Fruit fly (Drosophila melanogaster) whole organism, embryonic: ENCODE measurements around the gene CG11309.

Source experiments
- ATbp ChIP-seq: fragments of 200-800 bp; sonication (Bioruptor generic); optimal IDR thresholded peaks from 2 replicates; lab custom pipeline; 2017; ENCODE audit warnings: missing biosample characterization, mild to moderate bottlenecking, missing genetic modification characterization, missing genetic modification reagents
- B-H2 ChIP-seq: fragments of 200-800 bp; sonication (Bioruptor generic); optimal IDR thresholded peaks from 2 replicates; lab custom pipeline; 2018; ENCODE audit warnings: missing biosample characterization, mild to moderate bottlenecking, missing genetic modification characterization
- CG10543 ChIP-seq: fragments of 200-800 bp; sonication (Bioruptor generic); optimal IDR thresholded peaks from 3 replicates; lab custom pipeline; 2017; ENCODE audit warnings: missing biosample characterization, mild to moderate bottlenecking, missing genetic modification characterization, moderate library complexity
- CG12071 ChIP-seq: fragments of 200-800 bp; sonication (Bioruptor generic); optimal IDR thresholded peaks from 3 replicates; lab custom pipeline; 2018; ENCODE audit warnings: missing biosample characterization, mild to moderate bottlenecking, missing genetic modification characterization
- CG12155 ChIP-seq: fragments of 200-800 bp; sonication (Bioruptor generic); optimal IDR thresholded peaks from 3 replicates; lab custom pipeline; 2016; ENCODE audit warnings: missing biosample characterization, missing genetic modification characterization
- CG12299 ChIP-seq: fragments of 200-800 bp; sonication (Bioruptor generic); optimal IDR thresholded peaks from 2 replicates; lab custom pipeline; 2018; ENCODE audit warnings: missing biosample characterization, mild to moderate bottlenecking, missing genetic modification characterization
- CG12659 ChIP-seq: fragments of 200-800 bp; sonication (Bioruptor generic); optimal IDR thresholded peaks from 3 replicates; lab custom pipeline; 2017; ENCODE audit warnings: mild to moderate bottlenecking, missing biosample characterization, missing genetic modification reagents, missing genetic modification characterization
- CG13287 ChIP-seq: fragments of 200-800 bp; sonication (Bioruptor generic); IDR thresholded peaks from 2 replicates; pipeline ENCODE4 v1.3.6; 2022; ENCODE audit warnings: missing biosample characterization, missing genetic modification characterization; ENCODE audit not compliant: partially characterized antibody
- CG13296 ChIP-seq: fragments of 200-800 bp; sonication (Bioruptor generic); optimal IDR thresholded peaks from 3 replicates; lab custom pipeline; 2018; ENCODE audit warnings: missing biosample characterization, mild to moderate bottlenecking, missing genetic modification characterization
- CG13894 ChIP-seq: fragments of 200-800 bp; sonication (Bioruptor generic); optimal IDR thresholded peaks from 3 replicates; lab custom pipeline; 2018; ENCODE audit warnings: missing biosample characterization, mild to moderate bottlenecking, missing genetic modification characterization, moderate library complexity
- CG14014 ChIP-seq: fragments of 200-800 bp; sonication (Bioruptor generic); IDR thresholded peaks from 2 replicates; pipeline ENCODE4 v1.3.6; 2022; ENCODE audit warnings: missing biosample characterization, missing genetic modification characterization
- CG15073 ChIP-seq: fragments of 200-800 bp; sonication (Bioruptor generic); optimal IDR thresholded peaks from 2 replicates; lab custom pipeline; 2016; ENCODE audit warnings: missing biosample characterization, missing genetic modification characterization
- CG15696 ChIP-seq: fragments of 200-800 bp; sonication (Bioruptor generic); optimal IDR thresholded peaks from 2 replicates; lab custom pipeline; 2019; ENCODE audit warnings: missing biosample characterization, mild to moderate bottlenecking, missing genetic modification characterization, moderate library complexity
- CG1603 ChIP-seq: fragments of 200-800 bp; sonication (Bioruptor generic); optimal IDR thresholded peaks from 2 replicates; lab custom pipeline; 2019; ENCODE audit warnings: missing biosample characterization, mild to moderate bottlenecking, missing genetic modification characterization, moderate library complexity
- CG16863 ChIP-seq: fragments of 200-800 bp; sonication (Bioruptor generic); optimal IDR thresholded peaks from 3 replicates; lab custom pipeline; 2016; ENCODE audit warnings: missing biosample characterization, missing genetic modification characterization
- CG17829 ChIP-seq: fragments of 200-800 bp; optimal IDR thresholded peaks from 2 replicates; lab custom pipeline; 2019; ENCODE audit warnings: missing biosample characterization, mild to moderate bottlenecking, missing genetic modification characterization, moderate library complexity
- CG18599 ChIP-seq: fragments of 200-800 bp; sonication (Bioruptor generic); optimal IDR thresholded peaks from 3 replicates; lab custom pipeline; 2017; ENCODE audit warnings: missing biosample characterization, missing genetic modification characterization, mild to moderate bottlenecking, moderate library complexity, missing genetic modification reagents
- CG34422 ChIP-seq: fragments of 200-800 bp; sonication (Bioruptor generic); IDR thresholded peaks from 3 replicates; pipeline ENCODE4 v1.3.6; 2022; ENCODE audit warnings: missing biosample characterization, missing genetic modification characterization
- CG5180 ChIP-seq: fragments of 200-800 bp; sonication (Bioruptor generic); optimal IDR thresholded peaks from 3 replicates; lab custom pipeline; 2017; ENCODE audit warnings: missing biosample characterization, missing genetic modification characterization, mild to moderate bottlenecking, moderate library complexity, missing genetic modification reagents
- CG6765 ChIP-seq: fragments of 200-800 bp; sonication (Bioruptor generic); optimal IDR thresholded peaks from 3 replicates; lab custom pipeline; 2017; ENCODE audit warnings: missing biosample characterization, mild to moderate bottlenecking, missing genetic modification characterization
- CG8290 ChIP-seq, 3 experiments: fragments of 200-800 bp; sonication (Bioruptor generic); optimal IDR thresholded peaks; 2 replicates each; lab custom pipeline; 2016 to 2019; ENCODE audit warnings: missing biosample characterization in 3 of 3, missing genetic modification characterization in 3 of 3, mild to moderate bottlenecking in 2 of 3, moderate library complexity in 1 of 3
- CG9727 ChIP-seq: fragments of 200-800 bp; sonication (Bioruptor generic); optimal IDR thresholded peaks from 3 replicates; lab custom pipeline; 2017; ENCODE audit warnings: missing biosample characterization, mild to moderate bottlenecking, missing genetic modification characterization
- CoRest ChIP-seq: fragments of 200-800 bp; sonication (Bioruptor generic); optimal IDR thresholded peaks from 3 replicates; lab custom pipeline; 2018; ENCODE audit warnings: missing biosample characterization, mild to moderate bottlenecking, missing genetic modification characterization, moderate library complexity
- Dad ChIP-seq: fragments of 200-800 bp; sonication (Bioruptor generic); optimal IDR thresholded peaks from 3 replicates; lab custom pipeline; 2016; ENCODE audit warnings: missing biosample characterization, missing genetic modification characterization
- Dbx ChIP-seq: fragments of 200-800 bp; sonication (Bioruptor generic); IDR thresholded peaks from 3 replicates; pipeline ENCODE4 v1.3.6; 2022; ENCODE audit warnings: missing biosample characterization, missing genetic modification characterization
- Med ChIP-seq: fragments of 200-800 bp; sonication (Bioruptor generic); peaks from one replicate; lab custom pipeline; 2016; ENCODE audit warnings: missing biosample characterization, missing genetic modification characterization, mild to moderate bottlenecking, inconsistent platforms, moderate library complexity
- PHDP ChIP-seq: fragments of 200-800 bp; sonication (Bioruptor generic); optimal IDR thresholded peaks from 3 replicates; lab custom pipeline; 2018; ENCODE audit warnings: missing biosample characterization, mild to moderate bottlenecking, missing genetic modification characterization, moderate library complexity
- Scr ChIP-seq: fragments of 200-800 bp; sonication (Bioruptor generic); IDR thresholded peaks from 2 replicates; pipeline ENCODE4 v1.3.6; 2022; ENCODE audit warnings: missing biosample characterization, missing genetic modification characterization; ENCODE audit not compliant: partially characterized antibody
- Side ChIP-seq: fragments of 200-800 bp; sonication (Bioruptor generic); optimal IDR thresholded peaks from 2 replicates; lab custom pipeline; 2016; ENCODE audit warnings: missing biosample characterization, missing genetic modification characterization
- Trl ChIP-seq, 3 experiments: fragments of >200 bp in 2 of 3; fragments of 200-800 bp in 1 of 3; sonication (Bioruptor generic) in 1 of 3; optimal IDR thresholded peaks; 2 replicates in 1 of 3; 3 replicates in 2 of 3; lab custom pipeline; 2016 to 2017; ENCODE audit warnings: missing biosample characterization in 1 of 3, missing genetic modification characterization in 1 of 3
- Usf ChIP-seq: fragments of 200-800 bp; sonication (Bioruptor generic); optimal IDR thresholded peaks from 2 replicates; lab custom pipeline; 2017; ENCODE audit warnings: missing genotype, missing biosample characterization, missing genetic modification characterization
- YL-1 ChIP-seq: fragments of 200-800 bp; sonication (Bioruptor generic); optimal IDR thresholded peaks from 3 replicates; lab custom pipeline; 2017; ENCODE audit warnings: missing biosample characterization, mild to moderate bottlenecking, missing genetic modification characterization
- cas ChIP-seq: fragments of 200-800 bp; sonication (Bioruptor generic); IDR thresholded peaks from 2 replicates; pipeline ENCODE4 v1.3.6; 2022; ENCODE audit warnings: missing biosample characterization, missing genetic modification characterization
- ci ChIP-seq: fragments of 200-800 bp; sonication (Bioruptor generic); IDR thresholded peaks from 3 replicates; pipeline ENCODE4 v1.3.6; 2022; ENCODE audit warnings: missing biosample characterization, missing genetic modification characterization
- croc ChIP-seq: fragments of 200-800 bp; sonication (Bioruptor generic); conservative IDR thresholded peaks from 3 replicates; pipeline ENCODE4 v1.3.6; 2022; ENCODE audit warnings: missing biosample characterization, missing genetic modification characterization
- dati ChIP-seq: fragments of 200-800 bp; sonication (Bioruptor generic); IDR thresholded peaks from 2 replicates; pipeline ENCODE4 v1.3.6; 2022; ENCODE audit warnings: missing biosample characterization, missing genetic modification characterization
- dimm ChIP-seq: fragments of 200-800 bp; sonication (Bioruptor generic); IDR thresholded peaks from 2 replicates; pipeline ENCODE4 v1.3.6; 2022; ENCODE audit warnings: missing biosample characterization, missing genetic modification characterization
- disco-r ChIP-seq: fragments of 200-800 bp; sonication (Bioruptor generic); optimal IDR thresholded peaks from 2 replicates; lab custom pipeline; 2016; ENCODE audit warnings: missing biosample characterization, missing genetic modification characterization
- dmrt99B ChIP-seq: fragments of 200-800 bp; sonication (Bioruptor generic); optimal IDR thresholded peaks from 2 replicates; lab custom pipeline; 2018; ENCODE audit warnings: missing biosample characterization, mild to moderate bottlenecking, missing genetic modification characterization, moderate library complexity
- exex ChIP-seq: fragments of 200-800 bp; sonication (Bioruptor generic); optimal IDR thresholded peaks from 4 replicates; lab custom pipeline; 2018; ENCODE audit warnings: missing biosample characterization, mild to moderate bottlenecking, missing genetic modification characterization, moderate library complexity
- ftz-f1 ChIP-seq: fragments of 200-800 bp; sonication (Bioruptor generic); optimal IDR thresholded peaks from 2 replicates; lab custom pipeline; 2016; ENCODE audit warnings: missing biosample characterization, missing genetic modification characterization
- h ChIP-seq: fragments of >200 bp; optimal IDR thresholded peaks from 2 replicates; lab custom pipeline; 2017
- her ChIP-seq: fragments of 200-800 bp; sonication (Bioruptor generic); optimal IDR thresholded peaks from 2 replicates; lab custom pipeline; 2016; ENCODE audit warnings: missing biosample characterization, missing genetic modification characterization
- kni ChIP-seq: fragments of 200-800 bp; sonication (Bioruptor generic); optimal IDR thresholded peaks from 3 replicates; lab custom pipeline; 2017; ENCODE audit warnings: mild to moderate bottlenecking, missing biosample characterization, missing genetic modification reagents, missing genetic modification characterization
- oc ChIP-seq: fragments of 200-800 bp; sonication (Bioruptor generic); optimal IDR thresholded peaks from 2 replicates; lab custom pipeline; 2018; ENCODE audit warnings: missing biosample characterization, mild to moderate bottlenecking, missing genetic modification characterization, moderate library complexity
- odd ChIP-seq: fragments of 200-800 bp; sonication (Bioruptor generic); optimal IDR thresholded peaks from 2 replicates; lab custom pipeline; 2017; ENCODE audit warnings: missing biosample characterization, mild to moderate bottlenecking, missing genetic modification characterization
- sd ChIP-seq: fragments of 200-800 bp; sonication (Bioruptor generic); optimal IDR thresholded peaks from 3 replicates; lab custom pipeline; 2018; ENCODE audit warnings: missing biosample characterization, mild to moderate bottlenecking, missing genetic modification characterization, moderate library complexity
- sens ChIP-seq: fragments of 200-800 bp; sonication (Bioruptor generic); peaks from one replicate; lab custom pipeline; 2016; ENCODE audit warnings: missing biosample characterization, missing genetic modification characterization
- vnd ChIP-seq: fragments of 200-800 bp; sonication (Bioruptor generic); IDR thresholded peaks from 3 replicates; pipeline ENCODE4 v1.3.6; 2022; ENCODE audit warnings: missing biosample characterization, missing genetic modification characterization; ENCODE audit not compliant: partially characterized antibody

CG11309 gene

DNA sequence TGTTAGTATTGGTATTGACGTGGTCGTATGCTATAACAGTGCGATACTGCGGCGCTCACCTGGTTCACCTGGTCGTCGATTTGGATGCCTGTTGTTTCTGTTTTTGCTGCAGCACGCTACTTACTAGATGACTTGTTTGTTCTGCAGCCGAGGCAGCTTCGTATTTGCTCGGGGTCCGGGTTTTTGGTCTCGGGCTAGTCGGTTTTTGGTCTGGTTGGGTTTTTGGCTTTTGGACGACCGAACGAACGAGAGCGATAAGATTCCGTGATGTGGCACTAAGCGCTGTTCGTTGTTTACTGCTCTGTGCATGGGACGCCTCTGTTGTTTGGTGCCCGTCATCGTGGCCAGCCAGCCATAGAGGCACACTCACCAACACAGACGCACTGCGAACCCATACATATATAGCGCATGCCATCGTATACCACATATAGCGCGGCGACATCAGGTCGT is 44.5 kb upstream of the CG11309 start, which contains the start of gene ebd2 (continued):
- TF ChIP-seq ftz-f1 (GFP tag; lab: Kevin White, UChicago): peak; percentile 48
- peak; percentile 30; the same call in 1 of the 2 replicates for TF ChIP-seq CG13287
- TF ChIP-seq CoRest (tag; lab: Kevin White, UChicago): peak; percentile 6
- peak; percentile 95 for TF ChIP-seq CG10543 (GFP tag; lab: Kevin White, UChicago)
- no peak for TF ChIP-seq disco-r (GFP tag; lab: Kevin White, UChicago)
- TF ChIP-seq YL-1 (GFP tag; lab: Kevin White, UChicago): no peak
- TF ChIP-seq CG5180 (GFP tag; lab: Kevin White, UChicago): peak; percentile 54
- TF ChIP-seq CG13894 (tag; lab: Kevin White, UChicago): peak; percentile 95
- no peak for TF ChIP-seq CG15696 (tag; lab: Kevin White, UChicago)
- peak; percentile 19 for TF ChIP-seq oc (tag; lab: Kevin White, UChicago)
- TF ChIP-seq h: no peak
- TF ChIP-seq kni (GFP tag; lab: Kevin White, UChicago): peak; percentile 72
- TF ChIP-seq sens (GFP tag; lab: Kevin White, UChicago): peak; percentile 62
- peak; percentile 17 for TF ChIP-seq CG8290 (GFP tag; optimal IDR thresholded peaks at IDR 0.05; lab: Kevin White, UChicago)
- TF ChIP-seq CG8290 (tag; optimal IDR thresholded peaks at IDR 0.05; lab: Kevin White, UChicago): no peak
- no peak for TF ChIP-seq croc
- peak; percentile 22 for TF ChIP-seq odd (GFP tag; lab: Kevin White, UChicago)
- peak; percentile 67 for TF ChIP-seq CG18599 (GFP tag; lab: Kevin White, UChicago)
- peak; percentile 87 for TF ChIP-seq Med (GFP tag; lab: Kevin White, UChicago)
- TF ChIP-seq her (GFP tag; lab: Kevin White, UChicago): peak; percentile 58
- no peak for TF ChIP-seq CG17829 (tag; lab: Kevin White, UChicago)
- TF ChIP-seq Scr (GFP tag; lab: Robert Waterston, UW): 0 out of 2 replicates have a peak, but pooled peaks have one; percentile 21
- no peak for TF ChIP-seq ci
- peak; percentile 8 for TF ChIP-seq CG9727 (GFP tag; lab: Kevin White, UChicago)
- TF ChIP-seq Dad (GFP tag; lab: Kevin White, UChicago): peak; percentile 27
- peak; percentile 55 for TF ChIP-seq exex
- peak; percentile 7 for TF ChIP-seq Side (GFP tag; lab: Kevin White, UChicago)
- TF ChIP-seq CG15073 (GFP tag; lab: Kevin White, UChicago): peak; percentile 53
- peak; percentile 30; the same call in 1 of the 2 replicates for TF ChIP-seq CG14014 (GFP tag; lab: Robert Waterston, UW)
- peak; percentile 36 for TF ChIP-seq PHDP (tag; lab: Kevin White, UChicago)
- no peak for TF ChIP-seq dati (GFP tag; lab: Robert Waterston, UW)
- TF ChIP-seq cas (GFP tag; lab: Robert Waterston, UW): no peak
- TF ChIP-seq Trl (optimal IDR thresholded peaks at IDR 0.05; lab: Kevin White, UChicago): peak in 1 of 2 experiments; percentile 2
- TF ChIP-seq Trl (GFP tag; optimal IDR thresholded peaks at IDR 0.05; lab: Kevin White, UChicago): no peak
- no peak for TF ChIP-seq CG12659 (GFP tag; lab: Kevin White, UChicago)
- peak; percentile 20 for TF ChIP-seq CG16863 (GFP tag; lab: Kevin White, UChicago)
- TF ChIP-seq CG12299 (tag; lab: Kevin White, UChicago): peak; percentile 23
- TF ChIP-seq vnd (GFP tag; lab: Robert Waterston, UW): no peak
- peak; percentile 38 for TF ChIP-seq CG12071 (GFP tag; lab: Kevin White, UChicago)
- peak; percentile 13 for TF ChIP-seq B-H2 (GFP tag; lab: Kevin White, UChicago)
- TF ChIP-seq sd (tag; lab: Kevin White, UChicago): peak; percentile 77
- 0 out of 3 replicates have a peak, but pooled peaks have one; percentile 31 for TF ChIP-seq CG34422 (GFP tag; lab: Robert Waterston, UW)
- peak; percentile 1 for TF ChIP-seq ATbp (GFP tag; lab: Kevin White, UChicago)
- TF ChIP-seq dmrt99B (tag; lab: Kevin White, UChicago): peak; percentile 34
- peak; percentile 67 for TF ChIP-seq CG6765
- TF ChIP-seq CG13296 (GFP tag; lab: Kevin White, UChicago): peak; percentile 21
- no peak for TF ChIP-seq Usf (GFP tag; lab: Kevin White, UChicago)
- TF ChIP-seq Dbx (GFP tag; lab: Robert Waterston, UW): peak; percentile 49; the same call in 1 of the 3 replicates
- TF ChIP-seq CG12155 (GFP tag; lab: Kevin White, UChicago): peak; percentile 7
- no peak for TF ChIP-seq dimm
- TF ChIP-seq CG1603: no peak
